Fruit fly (Drosophila melanogaster) whole organism, adult: ENCODE results near the gene Sec24CD.

Experiments used
- CG11617 ChIP-seq: fragments of 200-800 bp; sonication (Bioruptor generic); optimal IDR thresholded peaks from 2 replicates; lab custom pipeline; 2017; ENCODE audit warnings: mild to moderate bottlenecking, missing biosample characterization, missing genetic modification reagents, missing genetic modification characterization
- CG12768 ChIP-seq: fragments of 200-800 bp; sonication (Bioruptor generic); optimal IDR thresholded peaks from 2 replicates; lab custom pipeline; 2017; ENCODE audit warnings: missing biosample characterization, missing genetic modification characterization, mild to moderate bottlenecking, moderate library complexity, missing genetic modification reagents
- CG14711 ChIP-seq: fragments of 200-800 bp; sonication (Bioruptor generic); optimal IDR thresholded peaks from 2 replicates; lab custom pipeline; 2018; ENCODE audit warnings: missing biosample characterization, mild to moderate bottlenecking, missing genetic modification characterization, moderate library complexity
- CG1620 ChIP-seq: fragments of 200-800 bp; sonication (Bioruptor generic); optimal IDR thresholded peaks from 2 replicates; lab custom pipeline; 2016; ENCODE audit warnings: missing biosample characterization, missing genetic modification characterization
- CG33017 ChIP-seq: fragments of 200-800 bp; sonication (Bioruptor generic); optimal IDR thresholded peaks from 2 replicates; lab custom pipeline; 2018; ENCODE audit warnings: missing biosample characterization, mild to moderate bottlenecking, missing genetic modification characterization, moderate library complexity
- CG5204 ChIP-seq: fragments of 200-800 bp; sonication (Bioruptor generic); optimal IDR thresholded peaks from 2 replicates; lab custom pipeline; 2016; ENCODE audit warnings: missing biosample characterization, missing genetic modification characterization
- CG7045 ChIP-seq: fragments of 200-800 bp; sonication (Bioruptor generic); optimal IDR thresholded peaks from 2 replicates; lab custom pipeline; 2017; ENCODE audit warnings: missing biosample characterization, mild to moderate bottlenecking, missing genetic modification characterization
- CG7101 ChIP-seq: fragments of 200-800 bp; sonication (Bioruptor generic); optimal IDR thresholded peaks from 2 replicates; lab custom pipeline; 2018; ENCODE audit warnings: missing biosample characterization, mild to moderate bottlenecking, missing genetic modification characterization, moderate library complexity
- Clk ChIP-seq: fragments of 200-800 bp; sonication (Bioruptor generic); optimal IDR thresholded peaks from 2 replicates; lab custom pipeline; 2017; ENCODE audit warnings: missing biosample characterization, missing genetic modification characterization
- Crg-1 ChIP-seq: fragments of 200-800 bp; sonication (Bioruptor generic); optimal IDR thresholded peaks from 2 replicates; lab custom pipeline; 2016; ENCODE audit warnings: missing biosample characterization, missing genetic modification characterization
- Hr96 ChIP-seq: fragments of 200-800 bp; sonication (Bioruptor generic); optimal IDR thresholded peaks from 2 replicates; lab custom pipeline; 2016; ENCODE audit warnings: missing biosample characterization, missing genetic modification characterization
- Mnt ChIP-seq: fragments of 200-800 bp; sonication (Bioruptor generic); optimal IDR thresholded peaks from 2 replicates; lab custom pipeline; 2016; ENCODE audit warnings: missing biosample characterization, mild to moderate bottlenecking, missing genetic modification characterization
- bab1 ChIP-seq: fragments of 200-800 bp; sonication (Bioruptor generic); optimal IDR thresholded peaks from 3 replicates; lab custom pipeline; 2019; ENCODE audit warnings: missing biosample characterization, mild to moderate bottlenecking, missing genetic modification characterization, moderate library complexity
- cic ChIP-seq: fragments of 200-800 bp; sonication (Bioruptor generic); optimal IDR thresholded peaks from 2 replicates; lab custom pipeline; 2017; ENCODE audit warnings: missing biosample characterization, mild to moderate bottlenecking, missing genetic modification characterization, moderate library complexity
- cnc ChIP-seq, 2 experiments: fragments of >200 bp; optimal IDR thresholded peaks; 2 replicates each; lab custom pipeline; 2017
- kay ChIP-seq: fragments of 200-800 bp; sonication (Bioruptor generic); peaks from one replicate; lab custom pipeline; 2016; ENCODE audit warnings: missing biosample characterization, missing genetic modification characterization, borderline replicate concordance
- ovo ChIP-seq: fragments of 200-800 bp; sonication (Bioruptor generic); optimal IDR thresholded peaks from 2 replicates; lab custom pipeline; 2016; ENCODE audit warnings: missing biosample characterization, missing genetic modification characterization
- pad ChIP-seq: fragments of 200-800 bp; sonication (Bioruptor generic); optimal IDR thresholded peaks from 3 replicates; lab custom pipeline; 2017; ENCODE audit warnings: missing biosample characterization, missing genetic modification characterization, mild to moderate bottlenecking, moderate library complexity, missing genetic modification reagents
- tj ChIP-seq: fragments of 200-800 bp; sonication (Bioruptor generic); optimal IDR thresholded peaks from 3 replicates; lab custom pipeline; 2017; ENCODE audit warnings: missing biosample characterization, mild to moderate bottlenecking, missing genetic modification characterization, moderate library complexity
- toe ChIP-seq: fragments of 200-800 bp; sonication (Bioruptor generic); optimal IDR thresholded peaks from 2 replicates; lab custom pipeline; 2016; ENCODE audit warnings: missing biosample characterization, missing genetic modification characterization

Sec24CD gene

dm6 chr2L:2192123-2192601 lies 44.5 kb downstream of the Sec24CD start, which contains the start of gene CG10874:
Gene CG10874, minus strand, starts transcription at chr2L:2192386.
- TF ChIP-seq Clk (GFP tag; lab: Kevin White, UChicago): no peak
- TF ChIP-seq kay (GFP tag; lab: Kevin White, UChicago): no peak
- TF ChIP-seq tj (GFP tag; lab: Kevin White, UChicago): no peak
- TF ChIP-seq CG14711 (tag; lab: Kevin White, UChicago): no peak
- TF ChIP-seq pad (GFP tag; lab: Kevin White, UChicago): peak; percentile 10
- TF ChIP-seq bab1 (GFP tag; lab: Kevin White, UChicago): peak; percentile 67
- TF ChIP-seq toe (GFP tag; lab: Kevin White, UChicago): no peak
- TF ChIP-seq cic (GFP tag; lab: Kevin White, UChicago): peak; percentile 13
- TF ChIP-seq CG7045 (GFP tag; lab: Kevin White, UChicago): no peak
- TF ChIP-seq CG12768 (GFP tag; lab: Kevin White, UChicago): no peak
- peak; percentile 36 for TF ChIP-seq CG1620 (GFP tag; lab: Kevin White, UChicago)
- peak; percentile 29 for TF ChIP-seq Crg-1 (GFP tag; lab: Kevin White, UChicago)
- no peak for TF ChIP-seq CG5204 (GFP tag; lab: Kevin White, UChicago)
- no peak for TF ChIP-seq Hr96 (GFP tag; lab: Kevin White, UChicago)
- TF ChIP-seq ovo (GFP tag; lab: Kevin White, UChicago): no peak
- no peak for TF ChIP-seq cnc (optimal IDR thresholded peaks at IDR 0.05; lab: Kevin White, UChicago)
- TF ChIP-seq Mnt: peak; percentile 4
- no peak for TF ChIP-seq CG11617 (GFP tag; lab: Kevin White, UChicago)
- TF ChIP-seq CG33017 (tag; lab: Kevin White, UChicago): no peak
- no peak for TF ChIP-seq CG7101

- TF ChIP-seq cic (GFP tag; lab: Kevin White, UChicago) (no peak), CG12768 (GFP tag; lab: Kevin White, UChicago) (no peak)
Observed at dm6 chr2L:2191404-2191803, 45.2 kb downstream of the Sec24CD start.

dm6 chr2L:2190684-2191083 lies 46.0 kb downstream of the Sec24CD start:
- no peak for TF ChIP-seq CG11617 (GFP tag; lab: Kevin White, UChicago)

dm6 chr2L:2189100-2189499 lies 47.5 kb downstream of the Sec24CD start:
- TF ChIP-seq CG14711 (tag; lab: Kevin White, UChicago) (no peak), Crg-1 (GFP tag; lab: Kevin White, UChicago) (no peak), Hr96 (GFP tag; lab: Kevin White, UChicago) (no peak), CG7045 (GFP tag; lab: Kevin White, UChicago) (no peak), cnc (optimal IDR thresholded peaks at IDR 0.05; lab: Kevin White, UChicago) (no peak), CG11617 (GFP tag; lab: Kevin White, UChicago) (no peak), Clk (GFP tag; lab: Kevin White, UChicago) (no peak), tj (GFP tag; lab: Kevin White, UChicago) (no peak), CG5204 (GFP tag; lab: Kevin White, UChicago) (no peak), pad (GFP tag; lab: Kevin White, UChicago) (no peak), toe (GFP tag; lab: Kevin White, UChicago) (no peak), cic (GFP tag; lab: Kevin White, UChicago) (no peak), kay (GFP tag; lab: Kevin White, UChicago) (no peak), CG7101 (no peak), Mnt (no peak), bab1 (GFP tag; lab: Kevin White, UChicago) (no peak)

dm6 chr2L:2187411-2187810 lies 49.2 kb downstream of the Sec24CD start:
- TF ChIP-seq Clk (GFP tag; lab: Kevin White, UChicago): no peak
- no peak for TF ChIP-seq CG1620 (GFP tag; lab: Kevin White, UChicago)
- no peak for TF ChIP-seq CG5204 (GFP tag; lab: Kevin White, UChicago)
- TF ChIP-seq Crg-1 (GFP tag; lab: Kevin White, UChicago): no peak
- no peak for TF ChIP-seq cnc (optimal IDR thresholded peaks at IDR 0.05; lab: Kevin White, UChicago)
- TF ChIP-seq kay (GFP tag; lab: Kevin White, UChicago): no peak
- TF ChIP-seq tj (GFP tag; lab: Kevin White, UChicago): no peak
- TF ChIP-seq Hr96 (GFP tag; lab: Kevin White, UChicago): no peak

- no peak for TF ChIP-seq CG1620 (GFP tag; lab: Kevin White, UChicago)
- no peak for TF ChIP-seq ovo (GFP tag; lab: Kevin White, UChicago)
- no peak for TF ChIP-seq CG12768 (GFP tag; lab: Kevin White, UChicago)
- no peak for TF ChIP-seq Hr96 (GFP tag; lab: Kevin White, UChicago)
- no peak for TF ChIP-seq Crg-1 (GFP tag; lab: Kevin White, UChicago)
- TF ChIP-seq CG5204 (GFP tag; lab: Kevin White, UChicago): no peak
- no peak for TF ChIP-seq CG14711 (tag; lab: Kevin White, UChicago)
- TF ChIP-seq cnc (optimal IDR thresholded peaks at IDR 0.05; lab: Kevin White, UChicago): no peak
- TF ChIP-seq CG11617 (GFP tag; lab: Kevin White, UChicago): no peak
- TF ChIP-seq CG7101: no peak
- no peak for TF ChIP-seq CG7045 (GFP tag; lab: Kevin White, UChicago)
- no peak for TF ChIP-seq pad (GFP tag; lab: Kevin White, UChicago)
- no peak for TF ChIP-seq bab1 (GFP tag; lab: Kevin White, UChicago)
- TF ChIP-seq Clk (GFP tag; lab: Kevin White, UChicago): no peak
- TF ChIP-seq kay (GFP tag; lab: Kevin White, UChicago): no peak
- no peak for TF ChIP-seq cic (GFP tag; lab: Kevin White, UChicago)
- no peak for TF ChIP-seq CG33017 (tag; lab: Kevin White, UChicago)
- TF ChIP-seq Mnt: no peak
- TF ChIP-seq tj (GFP tag; lab: Kevin White, UChicago): no peak
Observed at dm6 chr2L:2185373-2185772, 51.3 kb downstream of the Sec24CD start.
